Worm (Caenorhabditis elegans) whole organism, young adult: Measurements from ENCODE around the gene F48F7.3.
"Not testable (repeated sequence)": the region's sequence is repeated elsewhere in the genome, so short reads cannot be mapped to it uniquely, and the experiment has no call there.

ENCODE experiments used
- B0035.1 ChIP-seq: sonication (generic microtip); optimal IDR thresholded peaks from 2 replicates; lab custom pipeline; 2016; ENCODE audit warnings: missing genetic modification characterization, mild to moderate bottlenecking, missing compliant biosample characterization, missing genotype, missing genetic modification reagents
- F37B4.10 ChIP-seq: fragments of 200-800 bp; sonication (Bioruptor generic); IDR thresholded peaks from 2 replicates; pipeline ENCODE4 v1.3.6; 2022; ENCODE audit warnings: missing genetic modification characterization, missing compliant biosample characterization
- athp-1 ChIP-seq: sonication (generic microtip); optimal IDR thresholded peaks from 2 replicates; lab custom pipeline; 2017; ENCODE audit warnings: mild to moderate bottlenecking, missing genetic modification characterization, missing compliant biosample characterization
- attf-3 ChIP-seq: fragments of 200-800 bp; sonication (Bioruptor generic); conservative IDR thresholded peaks from 2 replicates; pipeline ENCODE4 v1.3.6; 2022; ENCODE audit warnings: missing genetic modification reagents, missing genetic modification characterization, missing compliant biosample characterization
- attf-5 ChIP-seq: fragments of 200-800 bp; sonication (Bioruptor generic); optimal IDR thresholded peaks from 2 replicates; lab custom pipeline; 2018; ENCODE audit warnings: mild to moderate bottlenecking, missing genetic modification characterization, missing compliant biosample characterization
- hlh-12 ChIP-seq: sonication (generic microtip); optimal IDR thresholded peaks from 2 replicates; lab custom pipeline; 2016; ENCODE audit warnings: missing genetic modification characterization, missing compliant biosample characterization
- unc-62 ChIP-seq: fragments of 150-350 bp; optimal IDR thresholded peaks from 2 replicates; lab custom pipeline; 2014; ENCODE audit warnings: missing biosample characterization, missing genetic modification reagents, missing genetic modification characterization

ce11 chrX:13980417-13980816 is 17.1 kb downstream of the F48F7.3 start, which contains the start of gene arrd-24:
- not testable (repeated sequence) for TF ChIP-seq athp-1 (tag; lab: Kevin White, UChicago); unc-62 (GFP tag; lab: Kevin White, UChicago); hlh-12; B0035.1; F37B4.10; attf-5; attf-3 (GFP tag; lab: Robert Waterston, UW)
